Fruit fly (Drosophila melanogaster): ENCODE results near the gene CG14711.
A peak's percentile ranks its signal among the peaks of the same experiment; 100 is the strongest.

dm6 chr3R:11673955-11674663 lies 51.0 kb downstream of the CG14711 start, which contains the start of gene CG14715:
- peak; percentile 9 for TF ChIP-seq CG11617 (GFP tag; optimal IDR thresholded peaks at IDR 0.05)
- no peak for TF ChIP-seq CG5204 (GFP tag; optimal IDR thresholded peaks at IDR 0.05)
- TF ChIP-seq pad (GFP tag; optimal IDR thresholded peaks at IDR 0.05): no peak
- no peak for TF ChIP-seq CG12768 (GFP tag; optimal IDR thresholded peaks at IDR 0.05)
- TF ChIP-seq CG1620 (GFP tag; optimal IDR thresholded peaks at IDR 0.05): peak; percentile 52
- peak; percentile 60 for TF ChIP-seq CG7101 (tag; optimal IDR thresholded peaks at IDR 0.05)
- TF ChIP-seq ovo (GFP tag; optimal IDR thresholded peaks at IDR 0.05): peak; percentile 1
- peak; percentile 9 for TF ChIP-seq CG7045 (GFP tag; optimal IDR thresholded peaks at IDR 0.05)
